Fruit fly (Drosophila melanogaster) whole organism, embryonic: ENCODE measurements around the gene CG33233.
A peak's percentile ranks its signal among the peaks of the same experiment; 100 is the strongest.

Experiments used
- Ada2b ChIP-seq: fragments of 200-800 bp; sonication (Bioruptor generic); IDR thresholded peaks from 2 replicates; pipeline ENCODE4 v1.3.6; 2022; ENCODE audit warnings: missing biosample characterization, missing genetic modification characterization
- Adf1 ChIP-seq: fragments of 200-800 bp; sonication (Bioruptor generic); IDR thresholded peaks from 2 replicates; pipeline ENCODE4 v1.3.6; 2022; ENCODE audit warnings: missing biosample characterization, missing genetic modification characterization
- Atf6 ChIP-seq: fragments of 200-800 bp; sonication (Bioruptor generic); IDR thresholded peaks from 2 replicates; pipeline ENCODE4 v1.3.6; 2022; ENCODE audit warnings: missing biosample characterization, missing genetic modification characterization
- CG13287 ChIP-seq: fragments of 200-800 bp; sonication (Bioruptor generic); IDR thresholded peaks from 2 replicates; pipeline ENCODE4 v1.3.6; 2022; ENCODE audit warnings: missing biosample characterization, missing genetic modification characterization; ENCODE audit not compliant: partially characterized antibody
- CG13775 ChIP-seq: fragments of 200-800 bp; sonication (Bioruptor generic); optimal IDR thresholded peaks from 3 replicates; lab custom pipeline; 2017; ENCODE audit warnings: missing biosample characterization, mild to moderate bottlenecking, missing genetic modification characterization
- CG15011 ChIP-seq: fragments of 200-800 bp; sonication (Bioruptor generic); optimal IDR thresholded peaks from 3 replicates; lab custom pipeline; 2018; ENCODE audit warnings: missing biosample characterization, mild to moderate bottlenecking, missing genetic modification characterization
- CG1529 ChIP-seq: fragments of 200-800 bp; sonication (Bioruptor generic); optimal IDR thresholded peaks from 3 replicates; lab custom pipeline; 2018; ENCODE audit warnings: missing biosample characterization, missing genetic modification characterization
- CG15601 ChIP-seq: fragments of 200-800 bp; sonication (Bioruptor generic); optimal IDR thresholded peaks from 3 replicates; lab custom pipeline; 2019; ENCODE audit warnings: missing biosample characterization, mild to moderate bottlenecking, missing genetic modification characterization, moderate library complexity
- CG16813 ChIP-seq: fragments of 200-800 bp; sonication (Bioruptor generic); IDR thresholded peaks from 3 replicates; pipeline ENCODE4 v1.3.6; 2022; ENCODE audit warnings: missing biosample characterization, missing genetic modification characterization; ENCODE audit not compliant: partially characterized antibody
- CG18476 ChIP-seq: fragments of 200-800 bp; sonication (Bioruptor generic); optimal IDR thresholded peaks from 2 replicates; lab custom pipeline; 2016; ENCODE audit warnings: missing biosample characterization, mild to moderate bottlenecking, missing genetic modification characterization
- CG2116 ChIP-seq: fragments of 200-800 bp; sonication (Bioruptor generic); optimal IDR thresholded peaks from 3 replicates; lab custom pipeline; 2018; ENCODE audit warnings: missing biosample characterization, mild to moderate bottlenecking, missing genetic modification characterization
- CG30403 ChIP-seq: fragments of 200-800 bp; sonication (Bioruptor generic); optimal IDR thresholded peaks from 3 replicates; lab custom pipeline; 2016; ENCODE audit warnings: missing biosample characterization, missing genetic modification characterization
- CG34224 ChIP-seq: fragments of 200-800 bp; sonication (Bioruptor generic); IDR thresholded peaks from 3 replicates; pipeline ENCODE4 v1.3.6; 2022; ENCODE audit warnings: missing biosample characterization, missing genetic modification characterization; ENCODE audit not compliant: partially characterized antibody
- CG34376 ChIP-seq: fragments of 200-800 bp; sonication (Bioruptor generic); optimal IDR thresholded peaks from 2 replicates; lab custom pipeline; 2018; ENCODE audit warnings: missing biosample characterization, mild to moderate bottlenecking, missing genetic modification characterization
- CG34422 ChIP-seq: fragments of 200-800 bp; sonication (Bioruptor generic); IDR thresholded peaks from 3 replicates; pipeline ENCODE4 v1.3.6; 2022; ENCODE audit warnings: missing biosample characterization, missing genetic modification characterization
- CG6254 ChIP-seq: fragments of 200-800 bp; sonication (Bioruptor generic); optimal IDR thresholded peaks from 3 replicates; lab custom pipeline; 2017; ENCODE audit warnings: mild to moderate bottlenecking, missing biosample characterization, missing genetic modification reagents, missing genetic modification characterization
- CG6683 ChIP-seq: fragments of 200-800 bp; sonication (Bioruptor generic); optimal IDR thresholded peaks from 2 replicates; lab custom pipeline; 2017; ENCODE audit warnings: missing biosample characterization, mild to moderate bottlenecking, missing genetic modification characterization, missing genetic modification reagents
- CG6854 ChIP-seq: fragments of 200-800 bp; sonication (Bioruptor generic); optimal IDR thresholded peaks from 3 replicates; lab custom pipeline; 2017; ENCODE audit warnings: missing biosample characterization, mild to moderate bottlenecking, missing genetic modification characterization
- CG7839 ChIP-seq: fragments of 200-800 bp; sonication (Bioruptor generic); optimal IDR thresholded peaks from 3 replicates; lab custom pipeline; 2018; ENCODE audit warnings: missing biosample characterization, mild to moderate bottlenecking, missing genetic modification characterization, moderate library complexity
- CG8359 ChIP-seq: fragments of 200-800 bp; sonication (Bioruptor generic); optimal IDR thresholded peaks from 2 replicates; lab custom pipeline; 2017; ENCODE audit warnings: missing biosample characterization, mild to moderate bottlenecking, missing genetic modification characterization, borderline replicate concordance
- CG8478 ChIP-seq: fragments of >200 bp; optimal IDR thresholded peaks from 2 replicates; lab custom pipeline; 2018
- CG9437 ChIP-seq: fragments of 200-800 bp; sonication (Bioruptor generic); optimal IDR thresholded peaks from 2 replicates; lab custom pipeline; 2018; ENCODE audit warnings: missing biosample characterization, mild to moderate bottlenecking, missing genetic modification characterization
- Fer2 ChIP-seq: fragments of 200-800 bp; sonication (Bioruptor generic); optimal IDR thresholded peaks from 2 replicates; lab custom pipeline; 2018; ENCODE audit warnings: missing biosample characterization, mild to moderate bottlenecking, missing genetic modification characterization, moderate library complexity
- Hr51 ChIP-seq, 2 experiments: fragments of 200-800 bp; sonication (Bioruptor generic); optimal IDR thresholded peaks; 2 replicates in 1 of 2; 3 replicates in 1 of 2; lab custom pipeline; 2016 to 2018; ENCODE audit warnings: missing biosample characterization in 2 of 2, missing genetic modification characterization in 2 of 2, mild to moderate bottlenecking in 1 of 2, moderate library complexity in 1 of 2
- MTF-1 ChIP-seq: fragments of 200-800 bp; sonication (Bioruptor generic); optimal IDR thresholded peaks from 2 replicates; lab custom pipeline; 2018; ENCODE audit warnings: missing biosample characterization, mild to moderate bottlenecking, missing genetic modification characterization, borderline replicate concordance
- NC2α ChIP-seq: fragments of 200-800 bp; sonication (Bioruptor generic); optimal IDR thresholded peaks from 2 replicates; lab custom pipeline; 2016; ENCODE audit warnings: missing biosample characterization, missing genetic modification characterization
- Oaz ChIP-seq: fragments of 200-800 bp; sonication (Bioruptor generic); IDR thresholded peaks from 2 replicates; pipeline ENCODE4 v1.3.6; 2022; ENCODE audit warnings: missing biosample characterization, missing genetic modification characterization
- Pdp1 ChIP-seq, 2 experiments: fragments of 200-800 bp; sonication (Bioruptor generic); optimal IDR thresholded peaks; 3 replicates each; lab custom pipeline; 2016; ENCODE audit warnings: missing biosample characterization in 2 of 2, missing genetic modification characterization in 2 of 2, mild to moderate bottlenecking in 1 of 2, moderate library complexity in 1 of 2
- Ssrp ChIP-seq: fragments of 200-800 bp; sonication (Bioruptor generic); optimal IDR thresholded peaks from 2 replicates; lab custom pipeline; 2018; ENCODE audit warnings: missing biosample characterization, mild to moderate bottlenecking, missing genetic modification characterization, moderate library complexity
- abd-A ChIP-seq: fragments of 200-800 bp; sonication (Bioruptor generic); optimal IDR thresholded peaks from 3 replicates; lab custom pipeline; 2019; ENCODE audit warnings: missing biosample characterization, mild to moderate bottlenecking, missing genetic modification characterization, moderate library complexity
- ase ChIP-seq: fragments of 200-800 bp; sonication (Bioruptor generic); IDR thresholded peaks from 3 replicates; pipeline ENCODE4 v1.3.6; 2022; ENCODE audit warnings: missing biosample characterization, missing genetic modification characterization
- crc ChIP-seq: fragments of 200-800 bp; sonication (Bioruptor generic); optimal IDR thresholded peaks from 2 replicates; lab custom pipeline; 2016; ENCODE audit warnings: missing biosample characterization, missing genetic modification characterization
- dan ChIP-seq: fragments of 200-800 bp; sonication (Bioruptor generic); IDR thresholded peaks from 2 replicates; pipeline ENCODE4 v1.3.6; 2022; ENCODE audit warnings: missing biosample characterization, missing genetic modification characterization
- eve ChIP-seq, 2 experiments: fragments of >200 bp; optimal IDR thresholded peaks; 2 replicates each; lab custom pipeline; 2017; ENCODE audit warnings: missing biosample characterization in 2 of 2, missing genetic modification characterization in 2 of 2
- ewg ChIP-seq: fragments of 200-800 bp; sonication (Bioruptor generic); optimal IDR thresholded peaks from 3 replicates; lab custom pipeline; 2017; ENCODE audit warnings: mild to moderate bottlenecking, missing biosample characterization, missing genetic modification reagents, missing genetic modification characterization
- klu ChIP-seq: fragments of 200-800 bp; sonication (Bioruptor generic); IDR thresholded peaks from 2 replicates; pipeline ENCODE4 v1.3.6; 2022; ENCODE audit warnings: missing biosample characterization, missing genetic modification characterization
- pan ChIP-seq, 4 experiments: fragments of >200 bp in 3 of 4; fragments of 200-800 bp in 1 of 4; sonication (Bioruptor generic) in 1 of 4; optimal IDR thresholded peaks in 3 of 4; IDR thresholded peaks in 1 of 4; 2 replicates each; pipeline versions ENCODE4 v1.3.6 to Lab custom; 2017 to 2022; ENCODE audit warnings: missing biosample characterization in 2 of 4, missing genetic modification characterization in 2 of 4, mixed read lengths in 1 of 4
- ro ChIP-seq: fragments of 200-800 bp; sonication (Bioruptor generic); IDR thresholded peaks from 2 replicates; pipeline ENCODE4 v1.3.6; 2022; ENCODE audit warnings: missing biosample characterization, missing genetic modification characterization
- sc ChIP-seq, 3 experiments: fragments of >200 bp in 2 of 3; fragments of 200-800 bp in 1 of 3; sonication (Bioruptor generic) in 1 of 3; optimal IDR thresholded peaks; 2 replicates in 2 of 3; 3 replicates in 1 of 3; lab custom pipeline; 2017; ENCODE audit warnings: mild to moderate bottlenecking in 1 of 3, missing biosample characterization in 1 of 3, missing genetic modification characterization in 1 of 3, missing genetic modification reagents in 1 of 3
- sens-2 ChIP-seq: fragments of 200-800 bp; sonication (Bioruptor generic); IDR thresholded peaks from 2 replicates; pipeline ENCODE4 v1.3.6; 2022; ENCODE audit warnings: missing biosample characterization, missing genetic modification characterization
- sim ChIP-seq: fragments of 200-800 bp; sonication (Bioruptor generic); IDR thresholded peaks from 2 replicates; pipeline ENCODE4 v1.3.6; 2022; ENCODE audit warnings: missing biosample characterization, missing genetic modification characterization
- so ChIP-seq: fragments of 200-800 bp; sonication (Bioruptor generic); IDR thresholded peaks from 3 replicates; pipeline ENCODE4 v1.3.6; 2022; ENCODE audit warnings: missing biosample characterization, missing genetic modification characterization
- sug ChIP-seq: fragments of 200-800 bp; optimal IDR thresholded peaks from 2 replicates; lab custom pipeline; 2019; ENCODE audit warnings: missing biosample characterization, mild to moderate bottlenecking, missing genetic modification characterization, moderate library complexity
- tx ChIP-seq: fragments of 200-800 bp; sonication (Bioruptor generic); optimal IDR thresholded peaks from 2 replicates; lab custom pipeline; 2016; ENCODE audit warnings: missing biosample characterization, missing genetic modification characterization
- unpg ChIP-seq: fragments of 200-800 bp; sonication (Bioruptor generic); optimal IDR thresholded peaks from 3 replicates; lab custom pipeline; 2018; ENCODE audit warnings: missing biosample characterization, mild to moderate bottlenecking, missing genetic modification characterization, moderate library complexity
- wek ChIP-seq: fragments of 200-800 bp; sonication (Bioruptor generic); optimal IDR thresholded peaks from 3 replicates; lab custom pipeline; 2018; ENCODE audit warnings: missing biosample characterization, mild to moderate bottlenecking, missing genetic modification characterization, moderate library complexity
- yki ChIP-seq: fragments of >200 bp; optimal IDR thresholded peaks from 3 replicates; lab custom pipeline; 2018

Gene CG33233

DNA sequence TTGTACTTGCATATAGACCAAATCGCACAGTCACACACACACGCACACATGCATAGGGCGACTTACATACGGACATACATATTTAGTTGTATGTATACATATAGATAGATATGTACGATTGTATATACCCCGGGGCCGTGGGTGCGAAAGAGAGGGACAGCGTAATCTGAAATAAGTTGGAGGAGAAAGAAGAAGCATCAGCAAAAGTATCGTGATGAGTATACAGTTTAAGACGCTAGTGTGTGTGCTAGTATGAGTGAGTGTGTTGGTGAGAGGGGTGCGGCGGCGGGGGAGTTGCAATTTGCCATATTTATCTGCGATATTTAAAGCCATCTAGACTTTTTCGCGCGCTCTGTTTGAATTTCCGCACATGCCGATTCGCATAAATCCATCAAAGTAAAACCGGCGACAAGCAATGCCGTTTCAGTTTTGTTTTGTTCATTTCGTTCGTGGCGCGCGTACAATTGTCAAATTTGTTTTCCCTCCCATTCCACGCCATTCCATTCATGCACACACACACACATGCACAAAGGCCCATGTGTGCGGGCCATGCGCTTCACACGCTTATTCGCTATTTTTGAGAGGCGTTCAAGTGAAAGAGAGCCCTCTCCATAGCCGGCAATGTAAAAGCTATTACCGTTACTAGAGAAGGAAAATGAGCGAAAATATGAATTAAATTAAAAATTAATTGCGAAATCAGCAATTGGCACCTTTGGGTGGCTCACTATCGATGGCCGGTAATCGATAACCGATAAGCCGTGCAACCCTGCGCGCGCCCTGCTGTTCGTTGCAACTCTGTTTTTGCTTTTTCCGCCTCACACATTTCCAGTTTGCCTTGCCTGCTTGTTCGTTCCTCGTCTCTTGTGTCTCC, 24.3 kb upstream of the CG33233 start (continued):
- TF ChIP-seq Hr51 (GFP tag; optimal IDR thresholded peaks at IDR 0.05; lab: Kevin White, UChicago) (peak; percentile 72 to 79), sc (optimal IDR thresholded peaks at IDR 0.05; lab: Kevin White, UChicago) (no peak), sc (GFP tag; optimal IDR thresholded peaks at IDR 0.05; lab: Kevin White, UChicago) (peak; percentile 76), Adf1 (peak; percentile 18; the same call in 1 of the 2 replicates), Oaz (GFP tag; lab: Robert Waterston, UW) (peak; percentile 61), NC2α (GFP tag; lab: Kevin White, UChicago) (peak; percentile 73), Fer2 (tag; lab: Kevin White, UChicago) (peak; percentile 81), CG30403 (GFP tag; lab: Kevin White, UChicago) (peak; percentile 73), CG13775 (GFP tag; lab: Kevin White, UChicago) (peak; percentile 91), MTF-1 (GFP tag; lab: Kevin White, UChicago) (peak; percentile 94), CG15011 (peak; percentile 85), CG34422 (GFP tag; lab: Robert Waterston, UW) (peak; percentile 56), CG6683 (GFP tag; lab: Kevin White, UChicago) (peak; percentile 78), CG34376 (GFP tag; lab: Kevin White, UChicago) (peak; percentile 96), CG1529 (GFP tag; lab: Kevin White, UChicago) (peak; percentile 71), CG13287 (peak; percentile 81), dan (no peak), CG18476 (GFP tag; lab: Kevin White, UChicago) (peak; percentile 61), CG6254 (peak; percentile 69), sens-2 (GFP tag; lab: Robert Waterston, UW) (peak; percentile 84), CG6854 (GFP tag; lab: Kevin White, UChicago) (peak; percentile 85), CG8478 (peak; percentile 72), CG15601 (peak; percentile 73), sug (tag; lab: Kevin White, UChicago) (peak; percentile 78), abd-A (tag; lab: Kevin White, UChicago) (no peak), CG7839 (tag; lab: Kevin White, UChicago) (peak; percentile 70), CG2116 (GFP tag; lab: Kevin White, UChicago) (peak; percentile 100), Ssrp (peak; percentile 15), CG16813 (GFP tag; lab: Robert Waterston, UW) (peak; percentile 77), klu (GFP tag; lab: Robert Waterston, UW) (no peak), Atf6 (GFP tag; lab: Robert Waterston, UW) (peak; percentile 81), so (GFP tag; lab: Robert Waterston, UW) (peak; percentile 86; the same call in 2 of the 3 replicates), ase (peak; percentile 72), CG9437 (GFP tag; lab: Kevin White, UChicago) (peak; percentile 68), crc (GFP tag; lab: Kevin White, UChicago) (peak; percentile 67), CG8359 (GFP tag; lab: Kevin White, UChicago) (peak; percentile 24), tx (peak; percentile 55), wek (GFP tag; lab: Kevin White, UChicago) (peak; percentile 87), Ada2b (GFP tag; lab: Robert Waterston, UW) (peak; percentile 53), yki (lab: Kevin White, UChicago) (no peak), ewg (GFP tag; lab: Kevin White, UChicago) (peak; percentile 90), Pdp1 (GFP tag; optimal IDR thresholded peaks at IDR 0.05; lab: Kevin White, UChicago) (peak; percentile 79 to 84), sim (GFP tag; lab: Robert Waterston, UW) (peak; percentile 75), pan (optimal IDR thresholded peaks at IDR 0.05; lab: Kevin White, UChicago) (no peak), pan (GFP tag; optimal IDR thresholded peaks at IDR 0.05 in 1 of 2, IDR thresholded peaks at IDR 0.05 in 1 of 2) (peak in 1 of 2 experiments; percentile 80), eve (GFP tag; optimal IDR thresholded peaks at IDR 0.05; lab: Kevin White, UChicago) (no peak), unpg (GFP tag; lab: Kevin White, UChicago) (peak; percentile 80), ro (GFP tag; lab: Robert Waterston, UW) (no peak), CG34224 (GFP tag; lab: Robert Waterston, UW) (peak; percentile 69)
